Worm (Caenorhabditis elegans) whole organism, late embryonic: ENCODE data around the gene lgc-46.

Experiments
- C38D4.7 ChIP-seq: fragments of 200-800 bp; sonication (Bioruptor generic); optimal IDR thresholded peaks from 2 replicates; lab custom pipeline; 2018; ENCODE audit warnings: mild to moderate bottlenecking, missing genetic modification characterization, moderate library complexity, missing compliant biosample characterization
- F13H6.1 ChIP-seq: sonication (generic microtip); optimal IDR thresholded peaks from 2 replicates; lab custom pipeline; 2016; ENCODE audit warnings: missing genetic modification characterization, missing compliant biosample characterization
- K02D7.2 ChIP-seq: sonication (generic microtip); optimal IDR thresholded peaks from 2 replicates; lab custom pipeline; 2017; ENCODE audit warnings: mild to moderate bottlenecking, missing genetic modification characterization, missing compliant biosample characterization
- T23F11.4 ChIP-seq: fragments of 200-800 bp; sonication (Bioruptor generic); optimal IDR thresholded peaks from 2 replicates; lab custom pipeline; 2018; ENCODE audit warnings: mild to moderate bottlenecking, missing genetic modification characterization, missing compliant biosample characterization
- ama-1 ChIP-seq: fragments of 150-350 bp; optimal IDR thresholded peaks from 2 replicates; lab custom pipeline; 2014
- ceh-14 ChIP-seq: sonication (generic microtip); optimal IDR thresholded peaks from 2 replicates; lab custom pipeline; 2016; ENCODE audit warnings: missing genotype, missing genetic modification characterization, missing compliant biosample characterization
- ceh-24 ChIP-seq: sonication (generic microtip); optimal IDR thresholded peaks from 2 replicates; lab custom pipeline; 2016; ENCODE audit warnings: mild to moderate bottlenecking, missing genetic modification characterization, missing compliant biosample characterization
- ceh-31 ChIP-seq: sonication (generic microtip); optimal IDR thresholded peaks from 2 replicates; lab custom pipeline; 2016; ENCODE audit warnings: missing genetic modification characterization, missing compliant biosample characterization
- ceh-34 ChIP-seq: sonication (generic microtip); optimal IDR thresholded peaks from 2 replicates; lab custom pipeline; 2016; ENCODE audit warnings: mild to moderate bottlenecking, missing genetic modification characterization, missing compliant biosample characterization
- ceh-45 ChIP-seq: fragments of 200-800 bp; sonication (Bioruptor generic); IDR thresholded peaks from 2 replicates; pipeline ENCODE4 v1.3.6; 2022; ENCODE audit warnings: missing genetic modification reagents, missing genetic modification characterization, missing compliant biosample characterization
- ceh-48 ChIP-seq: sonication (generic microtip); optimal IDR thresholded peaks from 2 replicates; lab custom pipeline; 2016; ENCODE audit warnings: missing genetic modification characterization, inconsistent platforms, missing compliant biosample characterization
- ceh-9 ChIP-seq: sonication (generic microtip); optimal IDR thresholded peaks from 2 replicates; lab custom pipeline; 2016; ENCODE audit warnings: mild to moderate bottlenecking, missing genetic modification characterization, inconsistent platforms, missing compliant biosample characterization
- che-1 ChIP-seq: sonication (generic microtip); optimal IDR thresholded peaks from 2 replicates; lab custom pipeline; 2016; ENCODE audit warnings: mild to moderate bottlenecking, missing genetic modification characterization, missing compliant biosample characterization
- dve-1 ChIP-seq: sonication (generic microtip); optimal IDR thresholded peaks from 2 replicates; lab custom pipeline; 2017; ENCODE audit warnings: antibody characterized with exemption, mild to moderate bottlenecking, missing genetic modification characterization, missing compliant biosample characterization
- elt-4 ChIP-seq: sonication (generic microtip); optimal IDR thresholded peaks from 2 replicates; lab custom pipeline; 2016; ENCODE audit warnings: missing genetic modification characterization, missing compliant biosample characterization
- fax-1 ChIP-seq: sonication (generic microtip); optimal IDR thresholded peaks from 2 replicates; lab custom pipeline; 2016; ENCODE audit warnings: missing genotype, missing genetic modification characterization, missing compliant biosample characterization
- fkh-6 ChIP-seq: sonication (generic microtip); optimal IDR thresholded peaks from 2 replicates; lab custom pipeline; 2016; ENCODE audit warnings: missing genetic modification characterization, missing compliant biosample characterization
- gmeb-2 ChIP-seq: sonication (generic microtip); optimal IDR thresholded peaks from 2 replicates; lab custom pipeline; 2016; ENCODE audit warnings: missing genetic modification characterization, inconsistent platforms, missing compliant biosample characterization
- hlh-13 ChIP-seq: fragments of 200-800 bp; sonication (Bioruptor generic); optimal IDR thresholded peaks from 2 replicates; lab custom pipeline; 2018; ENCODE audit warnings: mild to moderate bottlenecking, missing genetic modification characterization, missing compliant biosample characterization
- lim-6 ChIP-seq: sonication (generic microtip); optimal IDR thresholded peaks from 2 replicates; lab custom pipeline; 2016; ENCODE audit warnings: missing genetic modification characterization, missing compliant biosample characterization
- nfya-1 ChIP-seq: sonication (generic microtip); optimal IDR thresholded peaks from 2 replicates; lab custom pipeline; 2017; ENCODE audit warnings: missing genetic modification characterization, mild to moderate bottlenecking, missing compliant biosample characterization, antibody characterized with exemption, moderate library complexity
- nhr-11 ChIP-seq: fragments of 150-350 bp; optimal IDR thresholded peaks from 2 replicates; lab custom pipeline; 2014; ENCODE audit warnings: missing biosample characterization, missing genetic modification characterization
- npax-4 ChIP-seq: sonication (generic microtip); optimal IDR thresholded peaks from 2 replicates; lab custom pipeline; 2016; ENCODE audit warnings: missing genetic modification characterization, missing compliant biosample characterization
- pat-9 ChIP-seq: fragments of 200-800 bp; sonication (Bioruptor generic); optimal IDR thresholded peaks from 2 replicates; lab custom pipeline; 2018; ENCODE audit warnings: mild to moderate bottlenecking, missing genetic modification characterization, moderate library complexity, missing compliant biosample characterization
- pha-2 ChIP-seq: sonication (generic microtip); optimal IDR thresholded peaks from 2 replicates; lab custom pipeline; 2017; ENCODE audit warnings: mild to moderate bottlenecking, missing genetic modification characterization, missing compliant biosample characterization
- ref-2 ChIP-seq: sonication (generic microtip); optimal IDR thresholded peaks from 2 replicates; lab custom pipeline; 2016; ENCODE audit warnings: missing genetic modification characterization, missing compliant biosample characterization
- rnt-1 ChIP-seq: sonication (generic microtip); optimal IDR thresholded peaks from 2 replicates; lab custom pipeline; 2016; ENCODE audit warnings: missing genetic modification characterization, missing compliant biosample characterization
- sox-4 ChIP-seq: sonication (generic microtip); optimal IDR thresholded peaks from 2 replicates; lab custom pipeline; 2017; ENCODE audit warnings: mild to moderate bottlenecking, missing genetic modification characterization, inconsistent platforms, missing compliant biosample characterization
- tbx-2 ChIP-seq: sonication (generic microtip); optimal IDR thresholded peaks from 2 replicates; lab custom pipeline; 2016; ENCODE audit warnings: missing genetic modification characterization, missing compliant biosample characterization
- tbx-7 ChIP-seq: sonication (generic microtip); optimal IDR thresholded peaks from 2 replicates; lab custom pipeline; 2016; ENCODE audit warnings: missing genotype, missing genetic modification characterization, missing compliant biosample characterization
- unc-55 ChIP-seq: sonication (generic microtip); optimal IDR thresholded peaks from 2 replicates; lab custom pipeline; 2017; ENCODE audit warnings: missing biosample characterization, missing genetic modification reagents, missing genetic modification characterization
- ztf-16 ChIP-seq: sonication (generic microtip); optimal IDR thresholded peaks from 2 replicates; lab custom pipeline; 2017; ENCODE audit warnings: missing genetic modification characterization, missing compliant biosample characterization

The lgc-46 gene

ce11 chrIII:1169622-1170021 is 33.8 kb upstream of the lgc-46 start:
- peak; percentile 66 for TF ChIP-seq dve-1
- no peak for TF ChIP-seq nhr-11

DNA sequence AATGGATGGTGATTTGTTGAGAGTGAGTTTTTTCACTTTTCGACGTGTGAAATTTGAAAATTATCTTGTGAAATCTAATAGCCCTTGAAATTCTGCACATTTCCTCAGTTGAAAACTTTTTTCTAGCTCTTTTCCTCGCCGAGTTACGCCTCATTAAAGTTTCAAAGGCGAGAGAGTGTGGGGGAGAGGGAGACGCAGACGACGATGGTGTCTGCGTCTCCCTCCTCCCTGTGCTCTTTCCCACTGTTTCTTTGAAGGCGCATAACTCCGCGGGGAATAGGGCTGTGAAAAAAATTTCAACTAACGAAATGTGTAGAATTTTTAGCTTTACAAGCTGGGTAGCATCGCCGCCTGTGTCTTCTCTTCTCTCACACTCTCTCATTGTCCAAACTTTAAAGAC is 30.6 kb upstream of the lgc-46 start:
- no peak for TF ChIP-seq fax-1
- TF ChIP-seq ceh-14 (tag; lab: Kevin White, UChicago): no peak
- no peak for TF ChIP-seq fkh-6
- TF ChIP-seq nfya-1 (tag; lab: Kevin White, UChicago): no peak
- TF ChIP-seq sox-4 (tag; lab: Kevin White, UChicago): no peak
- TF ChIP-seq C38D4.7 (GFP tag; lab: Kevin White, UChicago): no peak
- TF ChIP-seq unc-55 (GFP tag; lab: Kevin White, UChicago): no peak
- TF ChIP-seq lim-6 (tag; lab: Kevin White, UChicago): no peak
- no peak for TF ChIP-seq ceh-31 (tag; lab: Kevin White, UChicago)
- TF ChIP-seq pat-9 (tag; lab: Kevin White, UChicago): no peak
- no peak for TF ChIP-seq ceh-48 (tag; lab: Kevin White, UChicago)
- no peak for TF ChIP-seq che-1 (tag; lab: Kevin White, UChicago)
- TF ChIP-seq K02D7.2 (tag; lab: Kevin White, UChicago): no peak
- no peak for TF ChIP-seq ceh-9 (tag; lab: Kevin White, UChicago)
- no peak for TF ChIP-seq ref-2
- TF ChIP-seq pha-2 (tag; lab: Kevin White, UChicago): no peak

- TF ChIP-seq ceh-31 (tag; lab: Kevin White, UChicago) (no peak), nfya-1 (tag; lab: Kevin White, UChicago) (no peak), ceh-34 (tag; lab: Kevin White, UChicago) (no peak), ztf-16 (tag; lab: Kevin White, UChicago) (no peak), unc-55 (GFP tag; lab: Kevin White, UChicago) (no peak), sox-4 (tag; lab: Kevin White, UChicago) (no peak), npax-4 (tag; lab: Kevin White, UChicago) (no peak)
These were observed 28.8 kb upstream of the lgc-46 start for ce11 chrIII:1164668-1165067.

DNA sequence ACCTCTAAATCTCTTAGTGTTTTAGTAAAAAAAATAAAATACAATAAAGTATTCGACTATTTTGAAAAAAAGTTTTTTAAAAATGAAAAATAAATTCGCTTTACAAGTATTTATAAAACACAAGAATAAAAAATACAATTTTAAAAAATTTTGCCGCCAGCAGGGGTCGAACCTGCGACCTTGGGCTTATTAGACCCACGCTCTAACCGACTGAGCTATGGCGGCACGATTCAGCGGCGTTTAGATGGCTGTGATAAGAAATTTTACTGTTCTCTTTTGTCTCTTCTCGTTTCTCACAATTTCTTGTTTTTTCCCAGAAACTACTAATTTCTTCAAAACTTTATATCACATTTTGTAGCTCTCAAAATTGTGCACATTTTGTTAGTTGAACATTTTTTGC is 27.4 kb upstream of the lgc-46 start:
- TF ChIP-seq gmeb-2: no peak
- no peak for TF ChIP-seq ceh-24 (tag; lab: Kevin White, UChicago)
- no peak for TF ChIP-seq lim-6 (tag; lab: Kevin White, UChicago)
- TF ChIP-seq F13H6.1 (tag; lab: Kevin White, UChicago): no peak
- TF ChIP-seq tbx-7 (tag; lab: Kevin White, UChicago): no peak
- TF ChIP-seq tbx-2 (tag; lab: Kevin White, UChicago): no peak

ce11 chrIII:1161946-1162345 is 26.1 kb upstream of the lgc-46 start:
- TF ChIP-seq rnt-1 (tag; lab: Kevin White, UChicago) (no peak), ceh-24 (tag; lab: Kevin White, UChicago) (no peak), ceh-45 (no peak), ama-1 (lab: Kevin White, UChicago) (no peak), T23F11.4 (GFP tag; lab: Kevin White, UChicago) (no peak), ceh-48 (tag; lab: Kevin White, UChicago) (no peak), elt-4 (tag; lab: Kevin White, UChicago) (no peak)

- TF ChIP-seq pat-9 (tag; lab: Kevin White, UChicago) (no peak), hlh-13 (GFP tag; lab: Kevin White, UChicago) (no peak)
These were observed 15.9 kb upstream of the lgc-46 start, which contains the start of gene cdh-12 for ce11 chrIII:1151680-1152079. TSS of gene cdh-12 (plus strand) at chrIII:1152044.
